Worm (Caenorhabditis elegans): ENCODE results near the gene dpy-27.

- TF ChIP-seq unc-62 (GFP tag; optimal IDR thresholded peaks at IDR 0.05) (peak; percentile 88), lin-13 (tag; optimal IDR thresholded peaks at IDR 0.05) (peak; percentile 39), blmp-1 (tag; optimal IDR thresholded peaks at IDR 0.05) (peak; percentile 29), nhr-28 (tag; optimal IDR thresholded peaks at IDR 0.05) (peak; percentile 45), zip-8 (tag; optimal IDR thresholded peaks at IDR 0.05) (peak; percentile 33), mab-5 (tag; optimal IDR thresholded peaks at IDR 0.05) (no peak), sptf-1 (tag; optimal IDR thresholded peaks at IDR 0.05) (peak; percentile 80), nhr-12 (tag; optimal IDR thresholded peaks at IDR 0.05) (peak; percentile 51), snpc-4 (tag; optimal IDR thresholded peaks at IDR 0.05) (no peak), unc-39 (tag; optimal IDR thresholded peaks at IDR 0.05) (no peak), ztf-11 (tag; optimal IDR thresholded peaks at IDR 0.05) (peak; percentile 65), sem-2 (GFP tag; optimal IDR thresholded peaks at IDR 0.05) (no peak), lin-32 (GFP tag; optimal IDR thresholded peaks at IDR 0.05) (peak; percentile 1), elt-1 (tag; optimal IDR thresholded peaks at IDR 0.05; ENCODE audit: borderline replicate concordance, insufficient read depth) (no peak)
These were observed 18.0 kb downstream of the dpy-27 start for ce11 chrIII:3801379-3801894.

All from whole organism, mixed stage, embryonic.